Fruit fly (Drosophila melanogaster): ENCODE data around the gene CG2116.

Gene CG2116

dm6 chrX:8126149-8126548, 3.5 kb upstream of the CG2116 start (continued):
- TF ChIP-seq Hsf (GFP tag; optimal IDR thresholded peaks at IDR 0.05) (peak; percentile 56), Doc3 (GFP tag; IDR thresholded peaks at IDR 0.05; ENCODE audit: partially characterized antibody) (no peak), CG8944 (GFP tag; optimal IDR thresholded peaks at IDR 0.05) (peak; percentile 53), tio (GFP tag; optimal IDR thresholded peaks at IDR 0.05) (peak; percentile 53), CG10147 (GFP tag; optimal IDR thresholded peaks at IDR 0.05) (no peak), CG17186 (GFP tag; optimal IDR thresholded peaks at IDR 0.05) (peak; percentile 7), amos (GFP tag; IDR thresholded peaks at IDR 0.05; ENCODE audit: partially characterized antibody) (no peak), Xrp1 (GFP tag; IDR thresholded peaks at IDR 0.05) (peak; percentile 76), cad (GFP tag; optimal IDR thresholded peaks at IDR 0.05) (no peak), CG32772 (GFP tag; IDR thresholded peaks at IDR 0.05) (peak; percentile 71), CG6254 (GFP tag; optimal IDR thresholded peaks at IDR 0.05) (peak; percentile 50), HHEX (GFP tag; optimal IDR thresholded peaks at IDR 0.05) (peak; percentile 17), pfk (GFP tag; optimal IDR thresholded peaks at IDR 0.05) (no peak), CG14667 (GFP tag; IDR thresholded peaks at IDR 0.05) (peak; percentile 40; the same call in 1 of the 2 replicates), Sry-β (GFP tag; optimal IDR thresholded peaks at IDR 0.05) (no peak), CG31365 (tag; optimal IDR thresholded peaks at IDR 0.05) (no peak), Neu2 (GFP tag; optimal IDR thresholded peaks at IDR 0.05; ENCODE audit: borderline replicate concordance) (no peak), CoRest (tag; optimal IDR thresholded peaks at IDR 0.05) (peak; percentile 47), CG1529 (GFP tag; optimal IDR thresholded peaks at IDR 0.05) (peak; percentile 56), sima (GFP tag; optimal IDR thresholded peaks at IDR 0.05) (no peak), CG4424 (GFP tag; optimal IDR thresholded peaks at IDR 0.05) (peak; percentile 69), CG4404 (GFP tag; IDR thresholded peaks at IDR 0.05) (peak; percentile 35; the same call in 1 of the 2 replicates), cwo (GFP tag; optimal IDR thresholded peaks at IDR 0.05) (no peak), otp (GFP tag; IDR thresholded peaks at IDR 0.05) (peak; percentile 41; the same call in 1 of the 3 replicates), sens (GFP tag) (peak; percentile 93), CG4707 (GFP tag; optimal IDR thresholded peaks at IDR 0.05) (peak; percentile 49), ATbp (GFP tag; optimal IDR thresholded peaks at IDR 0.05) (peak; percentile 83), dmrt99B (tag; optimal IDR thresholded peaks at IDR 0.05) (peak; percentile 78), CG6654 (GFP tag; optimal IDR thresholded peaks at IDR 0.05) (peak; percentile 8), tx (GFP tag; optimal IDR thresholded peaks at IDR 0.05) (peak; percentile 39), trh (GFP tag; optimal IDR thresholded peaks at IDR 0.05) (no peak), BtbVII (GFP tag; optimal IDR thresholded peaks at IDR 0.05) (no peak), Fer3 (tag; optimal IDR thresholded peaks at IDR 0.05) (peak; percentile 9), kni (GFP tag; optimal IDR thresholded peaks at IDR 0.05) (no peak), jigr1 (GFP tag; IDR thresholded peaks at IDR 0.05) (peak; percentile 37; the same call in 1 of the 3 replicates), Ets65A (GFP tag) (peak; percentile 94), Camta (GFP tag; optimal IDR thresholded peaks at IDR 0.05) (peak; percentile 35), zen (tag; optimal IDR thresholded peaks at IDR 0.05) (peak; percentile 56), CG13775 (GFP tag; optimal IDR thresholded peaks at IDR 0.05) (peak; percentile 33), NK7.1 (GFP tag; optimal IDR thresholded peaks at IDR 0.05) (no peak), CG7839 (tag; optimal IDR thresholded peaks at IDR 0.05) (peak; percentile 64), CG2120 (GFP tag; optimal IDR thresholded peaks at IDR 0.05) (no peak), CG12236 (GFP tag; optimal IDR thresholded peaks at IDR 0.05) (peak; percentile 25), CG4617 (GFP tag; optimal IDR thresholded peaks at IDR 0.05; ENCODE audit: borderline replicate concordance) (no peak), Sin3A (optimal IDR thresholded peaks at IDR 0.05) (no peak), CG14710 (tag; optimal IDR thresholded peaks at IDR 0.05) (peak; percentile 65), CG1792 (GFP tag; optimal IDR thresholded peaks at IDR 0.05) (no peak), en (GFP tag; optimal IDR thresholded peaks at IDR 0.05) (no peak), ash1 (GFP tag; optimal IDR thresholded peaks at IDR 0.05) (no peak), ase (GFP tag; IDR thresholded peaks at IDR 0.05) (0 out of 3 replicates have a peak, but pooled peaks have one; percentile 40), CG7786 (GFP tag; optimal IDR thresholded peaks at IDR 0.05) (no peak)
